Worm (Caenorhabditis elegans) whole organism, mixed stage, embryonic: ENCODE measurements around the gene nos-1.

Experiments
- M03D4.4 ChIP-seq: sonication (generic microtip); optimal IDR thresholded peaks from 2 replicates; lab custom pipeline; 2017; ENCODE audit warnings: mild to moderate bottlenecking, missing genetic modification characterization, missing compliant biosample characterization
- bed-3 ChIP-seq: fragments of 200-800 bp; sonication (Bioruptor generic); optimal IDR thresholded peaks from 3 replicates; lab custom pipeline; 2018; ENCODE audit warnings: mild to moderate bottlenecking, missing genetic modification characterization, moderate library complexity, missing compliant biosample characterization
- blmp-1 ChIP-seq: fragments of 150-350 bp; optimal IDR thresholded peaks from 2 replicates; lab custom pipeline; 2014; ENCODE audit warnings: missing biosample characterization, missing genetic modification characterization
- ceh-43 ChIP-seq: fragments of 200-800 bp; sonication (Bioruptor generic); optimal IDR thresholded peaks from 2 replicates; lab custom pipeline; 2018; ENCODE audit warnings: mild to moderate bottlenecking, missing genetic modification characterization, moderate library complexity, missing compliant biosample characterization
- ceh-83 ChIP-seq: fragments of 200-800 bp; sonication (Bioruptor generic); optimal IDR thresholded peaks from 2 replicates; lab custom pipeline; 2018; ENCODE audit warnings: mild to moderate bottlenecking, missing genetic modification characterization, missing compliant biosample characterization
- ces-1 ChIP-seq: fragments of 150-350 bp; optimal IDR thresholded peaks from 2 replicates; lab custom pipeline; 2014; ENCODE audit warnings: missing biosample characterization, missing genetic modification reagents, missing genetic modification characterization
- cnd-1 ChIP-seq: fragments of 200-800 bp; sonication (Bioruptor generic); optimal IDR thresholded peaks from 2 replicates; lab custom pipeline; 2018; ENCODE audit warnings: mild to moderate bottlenecking, missing genetic modification characterization, missing compliant biosample characterization
- drap-1 ChIP-seq: fragments of 200-800 bp; sonication (Bioruptor generic); optimal IDR thresholded peaks from 3 replicates; lab custom pipeline; 2018; ENCODE audit warnings: mild to moderate bottlenecking, missing genetic modification characterization, missing compliant biosample characterization
- elt-1 ChIP-seq: sonication (generic microtip); optimal IDR thresholded peaks from 2 replicates; lab custom pipeline; 2017; ENCODE audit warnings: missing genetic modification characterization, mild to moderate bottlenecking, missing compliant biosample characterization, antibody characterized with exemption, moderate library complexity, borderline replicate concordance; ENCODE audit not compliant: insufficient read depth
- elt-3 ChIP-seq: fragments of 150-350 bp; optimal IDR thresholded peaks from 2 replicates; lab custom pipeline; 2014; ENCODE audit warnings: missing biosample characterization, missing genetic modification characterization
- flh-1 ChIP-seq: fragments of 200-800 bp; sonication (Bioruptor generic); optimal IDR thresholded peaks from 2 replicates; lab custom pipeline; 2018; ENCODE audit warnings: mild to moderate bottlenecking, missing genetic modification characterization, moderate library complexity, missing compliant biosample characterization
- ham-2 ChIP-seq: fragments of 200-800 bp; sonication (Bioruptor generic); optimal IDR thresholded peaks from 2 replicates; lab custom pipeline; 2018; ENCODE audit warnings: mild to moderate bottlenecking, missing genetic modification characterization, missing compliant biosample characterization
- hlh-1 ChIP-seq: fragments of 150-350 bp; optimal IDR thresholded peaks from 2 replicates; lab custom pipeline; 2014; ENCODE audit warnings: missing biosample characterization, missing genetic modification reagents, missing genetic modification characterization
- lin-13 ChIP-seq: fragments of 150-350 bp; optimal IDR thresholded peaks from 2 replicates; lab custom pipeline; 2014; ENCODE audit warnings: missing biosample characterization, missing genetic modification characterization
- mep-1 ChIP-seq: fragments of 150-350 bp; optimal IDR thresholded peaks from 2 replicates; lab custom pipeline; 2017; ENCODE audit warnings: missing biosample characterization, missing genetic modification reagents, missing genetic modification characterization, inconsistent platforms
- mls-2 ChIP-seq: sonication (generic microtip); optimal IDR thresholded peaks from 2 replicates; lab custom pipeline; 2016; ENCODE audit warnings: mild to moderate bottlenecking, missing genetic modification characterization, moderate library complexity, missing compliant biosample characterization
- nhr-12 ChIP-seq: fragments of 150-350 bp; optimal IDR thresholded peaks from 2 replicates; lab custom pipeline; 2014; ENCODE audit warnings: missing biosample characterization, missing genetic modification characterization
- nhr-2 ChIP-seq: fragments of 150-350 bp; optimal IDR thresholded peaks from 2 replicates; lab custom pipeline; 2014; ENCODE audit warnings: missing biosample characterization, missing genetic modification characterization
- nhr-237 ChIP-seq: fragments of 150-350 bp; optimal IDR thresholded peaks from 2 replicates; lab custom pipeline; 2014; ENCODE audit warnings: missing biosample characterization, missing genetic modification characterization
- nhr-28 ChIP-seq: fragments of 150-350 bp; optimal IDR thresholded peaks from 2 replicates; lab custom pipeline; 2014; ENCODE audit warnings: missing biosample characterization, missing genetic modification characterization
- nhr-76 ChIP-seq: sonication (generic microtip); optimal IDR thresholded peaks from 2 replicates; lab custom pipeline; 2017; ENCODE audit warnings: missing biosample characterization, missing genetic modification characterization
- pha-4 ChIP-seq: fragments of 150-350 bp; optimal IDR thresholded peaks from 2 replicates; lab custom pipeline; 2018; ENCODE audit warnings: missing biosample characterization, missing genetic modification reagents, missing genetic modification characterization
- sem-2 ChIP-seq: fragments of 200-800 bp; sonication (Bioruptor generic); optimal IDR thresholded peaks from 2 replicates; lab custom pipeline; 2018; ENCODE audit warnings: mild to moderate bottlenecking, missing genetic modification characterization, missing compliant biosample characterization
- snpc-4 ChIP-seq: fragments of 150-350 bp; optimal IDR thresholded peaks from 2 replicates; lab custom pipeline; 2014; ENCODE audit warnings: missing biosample characterization, missing genetic modification characterization
- sptf-1 ChIP-seq: sonication (generic microtip); optimal IDR thresholded peaks from 2 replicates; lab custom pipeline; 2017; ENCODE audit warnings: mild to moderate bottlenecking, missing genetic modification characterization, moderate library complexity, missing compliant biosample characterization
- unc-39 ChIP-seq: fragments of 150-350 bp; optimal IDR thresholded peaks from 2 replicates; lab custom pipeline; 2014; ENCODE audit warnings: missing biosample characterization, missing genetic modification characterization
- unc-62 ChIP-seq: fragments of 150-350 bp; optimal IDR thresholded peaks from 2 replicates; lab custom pipeline; 2014; ENCODE audit warnings: missing biosample characterization, missing genetic modification reagents, missing genetic modification characterization
- zip-8 ChIP-seq: fragments of 150-350 bp; optimal IDR thresholded peaks from 2 replicates; lab custom pipeline; 2014; ENCODE audit warnings: missing biosample characterization, missing genetic modification characterization
- ztf-11 ChIP-seq: fragments of 150-350 bp; optimal IDR thresholded peaks from 2 replicates; lab custom pipeline; 2014; ENCODE audit warnings: missing biosample characterization, missing genetic modification characterization

The nos-1 gene

DNA sequence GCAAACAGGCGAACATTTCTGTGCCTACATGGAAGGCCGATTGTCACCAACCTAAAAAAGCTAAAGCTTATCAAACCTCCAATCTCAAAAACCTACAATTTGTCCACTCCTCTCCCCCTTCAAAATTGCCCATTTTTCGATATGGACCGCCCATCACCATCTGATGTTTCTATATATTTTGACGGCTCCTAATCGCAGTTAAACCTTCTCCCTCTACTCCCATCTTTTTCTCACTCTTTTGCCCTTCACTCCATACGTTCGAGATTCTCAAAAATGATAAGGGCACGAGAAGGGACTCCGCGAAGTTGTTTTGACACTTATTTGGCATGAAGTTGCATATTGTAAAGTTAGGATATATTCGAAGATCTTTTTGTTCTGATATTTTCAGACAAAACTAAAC is 6.2 kb upstream of the nos-1 start:
- TF ChIP-seq zip-8 (tag; lab: Kevin White, UChicago) (no peak), mls-2 (no peak), ceh-43 (GFP tag; lab: Kevin White, UChicago) (no peak), bed-3 (GFP tag; lab: Kevin White, UChicago) (no peak), drap-1 (GFP tag; lab: Kevin White, UChicago) (no peak), lin-13 (tag; lab: Kevin White, UChicago) (no peak), nhr-2 (tag; lab: Kevin White, UChicago) (no peak), cnd-1 (tag; lab: Kevin White, UChicago) (no peak), elt-1 (tag; lab: Kevin White, UChicago) (no peak)

DNA sequence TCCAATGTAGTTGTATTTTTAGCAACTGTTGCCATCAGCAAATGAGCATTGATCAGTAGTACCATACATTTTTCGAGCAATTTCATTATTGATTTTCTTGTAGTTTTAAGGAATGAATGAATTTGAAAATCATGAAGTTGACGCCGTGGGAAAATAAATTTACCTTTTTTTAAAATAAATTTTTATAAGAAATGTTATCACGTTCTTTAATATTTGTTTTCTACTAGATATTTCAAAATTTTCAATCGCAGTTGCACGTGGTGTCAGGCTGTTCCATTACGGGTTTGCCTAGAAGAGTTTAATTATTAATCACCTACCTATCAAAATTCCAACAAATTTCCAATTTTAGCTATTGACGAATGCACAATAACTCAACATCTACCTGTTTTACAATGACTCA is 3.8 kb upstream of the nos-1 start, which contains the start of gene R03D7.8:
Gene R03D7.8, minus strand, starts transcription at position 101 of the 400 bp plus-strand sequence.
- TF ChIP-seq ztf-11 (tag; lab: Kevin White, UChicago) (no peak), hlh-1 (no peak), mls-2 (no peak), unc-39 (tag; lab: Kevin White, UChicago) (no peak), ceh-83 (no peak), nhr-12 (no peak), M03D4.4 (tag; lab: Kevin White, UChicago) (no peak), ces-1 (GFP tag; lab: Kevin White, UChicago) (no peak), pha-4 (no peak), ham-2 (no peak), flh-1 (no peak), bed-3 (GFP tag; lab: Kevin White, UChicago) (no peak)

DNA sequence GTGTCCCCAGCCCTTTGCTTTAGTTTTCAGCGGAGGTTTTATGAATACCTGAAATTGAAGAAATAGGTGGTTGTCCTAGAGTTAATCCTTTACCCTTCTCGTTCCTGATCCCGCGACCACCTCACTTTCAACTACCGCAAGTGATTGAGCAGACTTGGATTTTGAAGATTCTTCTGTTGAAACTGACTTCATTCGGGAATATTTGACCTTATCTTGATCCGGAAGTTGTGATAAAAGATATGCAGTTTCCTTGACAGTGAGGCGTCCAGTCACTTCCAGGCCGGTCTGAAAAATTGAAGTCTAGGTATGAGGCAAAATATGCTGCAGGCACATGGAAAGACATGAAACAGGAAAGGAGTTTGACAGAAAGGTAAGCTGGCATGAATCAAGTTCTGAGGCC is 2.1 kb upstream of the nos-1 start:
- TF ChIP-seq ztf-11 (tag; lab: Kevin White, UChicago) (no peak), nhr-76 (no peak), unc-62 (GFP tag; lab: Kevin White, UChicago) (no peak), drap-1 (GFP tag; lab: Kevin White, UChicago) (no peak), snpc-4 (tag; lab: Kevin White, UChicago) (no peak), nhr-28 (tag; lab: Kevin White, UChicago) (no peak), sptf-1 (tag; lab: Kevin White, UChicago) (no peak), ceh-83 (no peak)

DNA sequence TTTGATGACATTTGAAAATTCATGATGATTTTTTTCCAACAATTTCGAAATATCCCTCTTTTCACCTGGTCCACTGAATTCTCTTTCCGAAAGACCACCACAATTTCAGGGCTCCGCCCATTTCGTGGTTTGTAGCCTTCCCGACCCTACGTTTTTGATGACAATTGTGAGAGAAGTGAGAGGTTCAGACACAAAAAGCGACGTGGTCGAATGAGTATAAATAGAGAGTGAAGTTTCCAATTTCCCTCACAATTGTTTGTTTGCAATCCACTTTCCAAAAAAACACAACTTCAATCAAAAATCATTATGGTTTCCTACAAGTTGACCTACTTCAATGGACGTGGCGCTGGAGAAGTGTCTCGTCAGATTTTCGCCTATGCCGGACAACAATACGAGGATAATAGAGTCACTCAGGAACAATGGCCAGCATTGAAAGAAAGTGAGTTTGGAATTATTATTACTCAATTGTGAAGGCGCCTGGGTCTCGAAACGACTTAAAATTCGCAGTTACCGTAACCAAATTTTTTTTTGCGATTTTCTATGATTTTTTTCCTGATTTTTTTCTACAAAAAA is 2.8 kb downstream of the nos-1 start, which contains the start of gene gst-5:
Gene gst-5, plus strand, starts transcription at position 246 of the 573 bp plus-strand sequence.
- TF ChIP-seq blmp-1 (peak; percentile 6), sptf-1 (tag; lab: Kevin White, UChicago) (no peak), sem-2 (GFP tag; lab: Kevin White, UChicago) (no peak)
- TF ChIP-seq, all 35 proteins: peak for 1

DNA sequence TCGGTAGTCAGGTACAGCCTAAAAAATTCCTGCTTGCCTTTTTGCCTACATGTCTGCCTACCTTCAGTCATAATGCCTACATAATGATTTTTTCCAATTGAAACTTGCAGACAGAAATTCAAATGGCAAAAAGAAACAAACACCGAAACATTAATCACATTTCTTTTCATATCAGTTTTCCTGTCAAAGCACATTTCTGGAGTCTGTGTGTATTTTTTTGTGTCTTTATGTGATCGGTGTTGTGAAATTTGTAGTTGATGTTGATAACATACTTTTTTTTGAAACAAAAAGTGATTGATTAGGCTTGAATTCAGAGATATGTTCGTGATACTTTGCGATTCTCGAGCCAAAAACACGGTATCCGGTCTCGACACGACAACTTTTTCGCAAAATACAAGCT is 3.6 kb downstream of the nos-1 start:
- TF ChIP-seq M03D4.4 (tag; lab: Kevin White, UChicago) (no peak), lin-13 (tag; lab: Kevin White, UChicago) (no peak), nhr-12 (no peak), elt-3 (tag; lab: Kevin White, UChicago) (no peak), nhr-237 (tag; lab: Kevin White, UChicago) (no peak), ham-2 (no peak), unc-39 (tag; lab: Kevin White, UChicago) (no peak), hlh-1 (no peak), snpc-4 (tag; lab: Kevin White, UChicago) (no peak), mep-1 (no peak), pha-4 (no peak), zip-8 (tag; lab: Kevin White, UChicago) (no peak), drap-1 (GFP tag; lab: Kevin White, UChicago) (no peak)
